Worm (Caenorhabditis elegans) whole organism, L4 larva: Measurements from ENCODE around the gene aakg-1.

Experiments
- D1046.2 ChIP-seq: fragments of 200-800 bp; sonication (Bioruptor generic); IDR thresholded peaks from 2 replicates; pipeline ENCODE4 v1.3.6; 2022; ENCODE audit warnings: missing genetic modification characterization, missing compliant biosample characterization
- F10B5.3 ChIP-seq: sonication (generic microtip); optimal IDR thresholded peaks from 2 replicates; lab custom pipeline; 2016; ENCODE audit warnings: mild to moderate bottlenecking, missing genetic modification characterization, missing compliant biosample characterization
- F44E2.7 ChIP-seq: fragments of 200-800 bp; sonication (Bioruptor generic); IDR thresholded peaks from 2 replicates; pipeline ENCODE4 v2.1.2; 2022; ENCODE audit warnings: missing genetic modification characterization, missing compliant biosample characterization
- F49E8.2 ChIP-seq: sonication (generic microtip); optimal IDR thresholded peaks from 2 replicates; lab custom pipeline; 2016; ENCODE audit warnings: missing compliant biosample characterization, mild to moderate bottlenecking, missing genetic modification characterization, borderline replicate concordance
- T26A8.4 ChIP-seq: fragments of 200-800 bp; sonication (Bioruptor generic); IDR thresholded peaks from 2 replicates; pipeline ENCODE4 v1.3.6; 2022; ENCODE audit warnings: missing genetic modification characterization, missing compliant biosample characterization
- Y105C5A.15 ChIP-seq: fragments of 200-800 bp; sonication (Bioruptor generic); IDR thresholded peaks from 2 replicates; pipeline ENCODE4 v1.3.6; 2022; ENCODE audit warnings: missing genetic modification characterization, missing compliant biosample characterization
- Y48G9A.11 ChIP-seq: fragments of 200-800 bp; sonication (Bioruptor generic); IDR thresholded peaks from 2 replicates; pipeline ENCODE4 v1.3.6; 2022; ENCODE audit warnings: missing genetic modification reagents, missing genetic modification characterization, missing compliant biosample characterization
- ZK546.5 ChIP-seq, 2 experiments: sonication (generic microtip); optimal IDR thresholded peaks; 2 replicates each; lab custom pipeline; 2017; ENCODE audit warnings: missing biosample characterization in 2 of 2, missing genetic modification characterization in 2 of 2
- aly-2 ChIP-seq: sonication (generic microtip); optimal IDR thresholded peaks from 2 replicates; lab custom pipeline; 2018; ENCODE audit warnings: missing biosample characterization, missing genetic modification characterization
- ceh-28 ChIP-seq: fragments of 150-350 bp; optimal IDR thresholded peaks from 2 replicates; lab custom pipeline; 2014; ENCODE audit warnings: missing biosample characterization, missing genetic modification reagents, missing genetic modification characterization
- ceh-32 ChIP-seq: sonication (generic microtip); optimal IDR thresholded peaks from 2 replicates; lab custom pipeline; 2016; ENCODE audit warnings: mild to moderate bottlenecking, missing genetic modification characterization, missing compliant biosample characterization; ENCODE audit not compliant: poor library complexity
- ceh-44 ChIP-seq: fragments of 200-800 bp; sonication (Bioruptor generic); IDR thresholded peaks from 2 replicates; pipeline ENCODE4 v1.3.6; 2022; ENCODE audit warnings: missing genetic modification reagents, missing genetic modification characterization, missing compliant biosample characterization
- ces-1 ChIP-seq: fragments of 150-350 bp; sonication (generic microtip); optimal IDR thresholded peaks from 4 replicates; lab custom pipeline; 2014; ENCODE audit warnings: missing biosample characterization, missing genetic modification reagents, missing genetic modification characterization
- cey-2 ChIP-seq: sonication (generic microtip); optimal IDR thresholded peaks from 3 replicates; lab custom pipeline; 2017; ENCODE audit warnings: missing genetic modification characterization, mild to moderate bottlenecking, missing compliant biosample characterization, antibody characterized with exemption, borderline replicate concordance; ENCODE audit not compliant: insufficient read depth
- daf-12 ChIP-seq: fragments of 150-350 bp; optimal IDR thresholded peaks from 2 replicates; lab custom pipeline; 2014; ENCODE audit warnings: missing biosample characterization, missing genetic modification reagents, missing genetic modification characterization
- daf-16 ChIP-seq, 3 experiments: sonication (generic microtip); optimal IDR thresholded peaks; 2 replicates each; lab custom pipeline; 2016 to 2017; ENCODE audit warnings: missing genetic modification characterization in 3 of 3, missing genetic modification reagents in 3 of 3, mild to moderate bottlenecking in 2 of 3, missing compliant biosample characterization in 2 of 3, missing biosample characterization in 1 of 3, moderate library complexity in 1 of 3
- dmd-6 ChIP-seq: fragments of 200-800 bp; sonication (Bioruptor generic); IDR thresholded peaks from 2 replicates; pipeline ENCODE4 v1.3.6; 2022; ENCODE audit warnings: missing genetic modification reagents, missing genetic modification characterization, missing compliant biosample characterization
- dmd-8 ChIP-seq: fragments of 200-800 bp; sonication (Bioruptor generic); IDR thresholded peaks from 2 replicates; pipeline ENCODE4 v1.3.6; 2022; ENCODE audit warnings: missing genetic modification characterization, missing compliant biosample characterization
- dve-1 ChIP-seq: sonication (generic microtip); optimal IDR thresholded peaks from 2 replicates; lab custom pipeline; 2017; ENCODE audit warnings: antibody characterized with exemption, mild to moderate bottlenecking, missing genetic modification characterization, missing compliant biosample characterization; ENCODE audit not compliant: insufficient read depth
- egl-27 ChIP-seq: sonication (generic microtip); optimal IDR thresholded peaks from 3 replicates; lab custom pipeline; 2017; ENCODE audit warnings: missing biosample characterization, missing genetic modification reagents, missing genetic modification characterization
- fkh-10 ChIP-seq: fragments of 150-350 bp; optimal IDR thresholded peaks from 2 replicates; lab custom pipeline; 2014; ENCODE audit warnings: missing biosample characterization, missing genetic modification reagents, missing genetic modification characterization
- gei-8 ChIP-seq: fragments of 200-800 bp; sonication (Bioruptor generic); optimal IDR thresholded peaks from 2 replicates; lab custom pipeline; 2018; ENCODE audit warnings: mild to moderate bottlenecking, missing genetic modification characterization, missing compliant biosample characterization
- hif-1 ChIP-seq, 2 experiments: sonication (generic microtip); optimal IDR thresholded peaks; 2 replicates each; lab custom pipeline; 2016 to 2017; ENCODE audit warnings: missing compliant biosample characterization in 2 of 2, missing genetic modification characterization in 2 of 2, missing genetic modification reagents in 2 of 2, missing genotype in 2 of 2, mild to moderate bottlenecking in 1 of 2
- hlh-11 ChIP-seq: fragments of 200-800 bp; sonication (Bioruptor generic); optimal IDR thresholded peaks from 2 replicates; lab custom pipeline; 2018; ENCODE audit warnings: mild to moderate bottlenecking, missing genetic modification characterization, missing compliant biosample characterization
- hlh-30 ChIP-seq: sonication (generic microtip); optimal IDR thresholded peaks from 2 replicates; lab custom pipeline; 2017; ENCODE audit warnings: antibody characterized with exemption, mild to moderate bottlenecking, missing genetic modification characterization, missing compliant biosample characterization; ENCODE audit not compliant: insufficient read depth
- lim-7 ChIP-seq: fragments of 200-800 bp; sonication (Bioruptor generic); IDR thresholded peaks from 2 replicates; pipeline ENCODE4 v1.3.6; 2022; ENCODE audit warnings: missing genetic modification characterization, missing compliant biosample characterization
- lsy-2 ChIP-seq, 2 experiments: fragments of 150-350 bp in 1 of 2; sonication (generic microtip) in 1 of 2; optimal IDR thresholded peaks; 2 replicates each; lab custom pipeline; 2014 to 2017; ENCODE audit warnings: missing biosample characterization in 2 of 2, missing genetic modification characterization in 2 of 2
- madf-9 ChIP-seq: fragments of 200-800 bp; sonication (Bioruptor generic); conservative IDR thresholded peaks from 2 replicates; pipeline ENCODE4 v1.3.6; 2022; ENCODE audit warnings: missing genetic modification reagents, missing genetic modification characterization, missing compliant biosample characterization
- mdt-29 ChIP-seq: fragments of 200-800 bp; sonication (Bioruptor generic); IDR thresholded peaks from 2 replicates; pipeline ENCODE4 v1.3.6; 2022; ENCODE audit warnings: missing genetic modification reagents, missing genetic modification characterization, missing compliant biosample characterization
- mes-2 ChIP-seq: sonication (generic microtip); optimal IDR thresholded peaks from 2 replicates; lab custom pipeline; 2016; ENCODE audit warnings: missing genotype, mild to moderate bottlenecking, missing genetic modification characterization, missing compliant biosample characterization; ENCODE audit not compliant: poor library complexity, severe bottlenecking
- nhr-102 ChIP-seq: sonication (generic microtip); optimal IDR thresholded peaks from 2 replicates; lab custom pipeline; 2016; ENCODE audit warnings: mild to moderate bottlenecking, missing genetic modification characterization, moderate library complexity, missing compliant biosample characterization
- nhr-11 ChIP-seq: fragments of 150-350 bp; optimal IDR thresholded peaks from 2 replicates; lab custom pipeline; 2014; ENCODE audit warnings: missing biosample characterization, missing genetic modification characterization
- nhr-111 ChIP-seq: fragments of 200-800 bp; sonication (Bioruptor generic); optimal IDR thresholded peaks from 2 replicates; lab custom pipeline; 2018; ENCODE audit warnings: mild to moderate bottlenecking, missing genetic modification characterization, missing compliant biosample characterization
- nhr-237 ChIP-seq: sonication (generic microtip); optimal IDR thresholded peaks from 2 replicates; lab custom pipeline; 2017; ENCODE audit warnings: missing biosample characterization, missing genetic modification characterization
- nhr-25 ChIP-seq: sonication (generic microtip); optimal IDR thresholded peaks from 2 replicates; lab custom pipeline; 2017; ENCODE audit warnings: missing genetic modification characterization, mild to moderate bottlenecking, missing compliant biosample characterization, antibody characterized with exemption, moderate library complexity, borderline replicate concordance; ENCODE audit not compliant: insufficient read depth
- nhr-42 ChIP-seq: fragments of 200-800 bp; sonication (Bioruptor generic); IDR thresholded peaks from 2 replicates; pipeline ENCODE4 v1.3.6; 2022; ENCODE audit warnings: missing genetic modification characterization, missing compliant biosample characterization
- nhr-76 ChIP-seq: fragments of 150-350 bp; optimal IDR thresholded peaks from 2 replicates; lab custom pipeline; 2014; ENCODE audit warnings: missing biosample characterization, missing genetic modification characterization
- nhr-77 ChIP-seq: fragments of 150-350 bp; optimal IDR thresholded peaks from 2 replicates; lab custom pipeline; 2014; ENCODE audit warnings: missing biosample characterization, missing genetic modification characterization
- php-3 ChIP-seq: fragments of 200-800 bp; sonication (Bioruptor generic); IDR thresholded peaks from 2 replicates; pipeline ENCODE4 v1.3.6; 2022; ENCODE audit warnings: missing genetic modification reagents, missing genetic modification characterization, missing compliant biosample characterization
- rbr-2 ChIP-seq: sonication (generic microtip); optimal IDR thresholded peaks from 2 replicates; lab custom pipeline; 2016; ENCODE audit warnings: missing genotype, missing genetic modification characterization, missing compliant biosample characterization
- sdz-12 ChIP-seq: fragments of 200-800 bp; sonication (Bioruptor generic); optimal IDR thresholded peaks from 2 replicates; lab custom pipeline; 2018; ENCODE audit warnings: mild to moderate bottlenecking, missing genetic modification characterization, missing compliant biosample characterization
- skn-1 ChIP-seq: fragments of 150-350 bp; optimal IDR thresholded peaks from 2 replicates; lab custom pipeline; 2014; ENCODE audit warnings: missing biosample characterization, missing genetic modification characterization
- unc-130 ChIP-seq: sonication (generic microtip); optimal IDR thresholded peaks from 2 replicates; lab custom pipeline; 2016; ENCODE audit warnings: missing genetic modification reagents, missing genetic modification characterization, missing compliant biosample characterization
- unc-39 ChIP-seq: sonication (generic microtip); optimal IDR thresholded peaks from 2 replicates; lab custom pipeline; 2017; ENCODE audit warnings: missing biosample characterization, missing genetic modification characterization
- vab-7 ChIP-seq: fragments of 200-800 bp; sonication (Bioruptor generic); IDR thresholded peaks from 2 replicates; pipeline ENCODE4 v1.3.6; 2022; ENCODE audit warnings: missing genetic modification reagents, missing genetic modification characterization, missing compliant biosample characterization
- zfp-2 ChIP-seq: sonication (generic microtip); optimal IDR thresholded peaks from 2 replicates; lab custom pipeline; 2016; ENCODE audit warnings: mild to moderate bottlenecking, missing genetic modification characterization, missing compliant biosample characterization
- zfp-3 ChIP-seq: fragments of 200-800 bp; sonication (Bioruptor generic); conservative IDR thresholded peaks from 2 replicates; pipeline ENCODE4 v1.3.6; 2022; ENCODE audit warnings: missing genetic modification reagents, missing genetic modification characterization, missing compliant biosample characterization
- ztf-11 ChIP-seq: fragments of 150-350 bp; optimal IDR thresholded peaks from 2 replicates; lab custom pipeline; 2014; ENCODE audit warnings: missing biosample characterization, missing genetic modification characterization

aakg-1 gene

DNA sequence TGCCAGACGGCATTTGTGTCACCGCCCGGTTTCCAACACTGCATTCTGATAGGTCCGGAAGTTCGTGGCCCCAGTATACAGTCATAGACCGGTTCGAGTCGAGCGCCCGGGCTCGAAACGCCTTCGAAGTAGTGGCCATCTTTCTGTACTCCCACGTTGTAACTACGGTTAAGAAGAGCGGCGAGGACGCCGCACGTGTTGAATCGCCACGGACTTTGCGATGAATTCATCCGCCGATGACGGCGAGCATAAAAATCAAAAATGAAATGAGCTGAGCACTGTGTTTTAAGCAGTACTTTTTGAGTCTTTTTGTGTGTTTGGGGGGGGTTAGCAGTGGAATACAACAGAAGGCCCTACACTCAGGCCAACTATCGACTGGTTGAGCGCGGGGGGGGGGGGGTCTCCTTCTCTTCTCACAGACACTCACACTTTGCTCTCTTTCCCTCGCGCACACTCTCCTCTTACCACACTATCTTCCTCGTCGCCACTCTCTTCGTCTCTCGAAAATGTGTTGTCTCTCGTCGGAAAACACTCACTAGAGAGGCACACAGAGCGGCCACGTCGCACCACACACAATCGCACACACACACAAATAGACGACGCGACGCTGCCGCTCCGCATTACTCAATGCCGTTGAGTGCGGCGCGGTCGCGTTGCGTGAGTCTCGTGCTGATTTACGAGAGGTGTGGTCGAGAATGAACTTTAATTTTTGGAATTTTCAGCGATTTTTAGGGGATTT, 33.2 kb upstream of the aakg-1 start, which contains the start of gene epc-1 (continued):
- TF ChIP-seq Y48G9A.11 (GFP tag; lab: Robert Waterston, UW): peak; percentile 67
- peak; percentile 77 for TF ChIP-seq nhr-25
- peak; percentile 80 for TF ChIP-seq zfp-3 (GFP tag; lab: Robert Waterston, UW)
- peak; percentile 9 to 91 for TF ChIP-seq hif-1 (tag; optimal IDR thresholded peaks at IDR 0.05; lab: Kevin White, UChicago)
- peak; percentile 85 to 91 for TF ChIP-seq lsy-2 (tag; optimal IDR thresholded peaks at IDR 0.05; lab: Kevin White, UChicago)
- no peak for TF ChIP-seq cey-2
- peak; percentile 98 for TF ChIP-seq hlh-11
- TF ChIP-seq ztf-11: no peak
- peak; percentile 69 for TF ChIP-seq sdz-12 (GFP tag; lab: Kevin White, UChicago)
- peak; percentile 77 for TF ChIP-seq nhr-102 (tag; lab: Kevin White, UChicago)
- peak; percentile 66 for TF ChIP-seq fkh-10 (GFP tag; lab: Kevin White, UChicago)
- TF ChIP-seq T26A8.4 (GFP tag; lab: Robert Waterston, UW): peak; percentile 83
- TF ChIP-seq nhr-111 (GFP tag; lab: Kevin White, UChicago): no peak
- TF ChIP-seq ceh-44 (GFP tag; lab: Robert Waterston, UW): no peak
- peak; percentile 98 for TF ChIP-seq hlh-30 (tag; lab: Kevin White, UChicago)
- peak; percentile 76 for TF ChIP-seq unc-130 (GFP tag; lab: Kevin White, UChicago)
- TF ChIP-seq daf-16 (GFP tag; optimal IDR thresholded peaks at IDR 0.05; lab: Kevin White, UChicago): peak; percentile 58 to 63
- peak; percentile 64 for TF ChIP-seq daf-16 (tag; optimal IDR thresholded peaks at IDR 0.05; lab: Kevin White, UChicago)
- TF ChIP-seq F44E2.7 (GFP tag; lab: Robert Waterston, UW): no peak
- peak; percentile 66; the same call in 1 of the 2 replicates for TF ChIP-seq madf-9
- peak; percentile 75 for TF ChIP-seq mdt-29 (GFP tag; lab: Robert Waterston, UW)
- TF ChIP-seq aly-2 (tag; lab: Kevin White, UChicago): no peak
- no peak for TF ChIP-seq lim-7
- TF ChIP-seq ceh-28: peak; percentile 36
- peak; percentile 47 for TF ChIP-seq vab-7
- TF ChIP-seq D1046.2 (GFP tag; lab: Robert Waterston, UW): no peak
- no peak for TF ChIP-seq ces-1
- no peak for TF ChIP-seq unc-39
- TF ChIP-seq nhr-42: peak; percentile 88; the same call in 1 of the 2 replicates
- peak; percentile 81 for TF ChIP-seq gei-8 (GFP tag; lab: Kevin White, UChicago)
- peak; percentile 92 for TF ChIP-seq dmd-6 (GFP tag; lab: Robert Waterston, UW)
- no peak for TF ChIP-seq nhr-237 (tag; lab: Kevin White, UChicago)
- peak; percentile 47 for TF ChIP-seq skn-1 (tag; lab: Kevin White, UChicago)
- peak; percentile 87 for TF ChIP-seq nhr-11 (tag; lab: Kevin White, UChicago)
- peak; percentile 33; the same call in 1 of the 2 replicates for TF ChIP-seq php-3
- TF ChIP-seq dmd-8 (GFP tag; lab: Robert Waterston, UW): peak; percentile 44; the same call in 1 of the 2 replicates
- peak; percentile 26 for TF ChIP-seq F10B5.3
- peak; percentile 61; the same call in 1 of the 2 replicates for TF ChIP-seq Y105C5A.15 (GFP tag; lab: Robert Waterston, UW)
- peak; percentile 89 for TF ChIP-seq nhr-77 (tag; lab: Kevin White, UChicago)
- no peak for TF ChIP-seq ceh-32 (tag; lab: Kevin White, UChicago)
- TF ChIP-seq daf-12 (tag; lab: Kevin White, UChicago): no peak
- peak; percentile 94 for TF ChIP-seq rbr-2
- peak; percentile 59 for TF ChIP-seq F49E8.2 (tag; lab: Kevin White, UChicago)
- peak in 1 of 2 experiments; percentile 31 for TF ChIP-seq ZK546.5 (tag; optimal IDR thresholded peaks at IDR 0.05; lab: Kevin White, UChicago)
- peak; percentile 76 for TF ChIP-seq zfp-2 (tag; lab: Kevin White, UChicago)
- TF ChIP-seq dve-1 (tag; lab: Kevin White, UChicago): peak; percentile 90
- TF ChIP-seq mes-2 (tag; lab: Kevin White, UChicago): peak; percentile 83
- no peak for TF ChIP-seq nhr-76 (tag; lab: Kevin White, UChicago)
- TF ChIP-seq egl-27 (tag; lab: Kevin White, UChicago): no peak
